Fruit fly (Drosophila melanogaster): Measurements from ENCODE around the gene Adgf-B.

DNA sequence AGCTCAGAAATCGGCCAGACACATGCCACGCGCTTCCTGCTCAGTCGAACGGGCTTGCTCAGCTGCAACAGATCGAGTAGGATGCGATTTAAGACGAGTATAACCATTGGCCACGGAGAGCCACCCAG is 7.6 kb upstream of the Adgf-B start, which contains the start of gene CG32182:
- TF ChIP-seq EcR (GFP tag; optimal IDR thresholded peaks at IDR 0.05) (no peak), CG14655 (GFP tag; optimal IDR thresholded peaks at IDR 0.05) (no peak), D1 (tag; optimal IDR thresholded peaks at IDR 0.05) (no peak)
